Fruit fly (Drosophila melanogaster) whole organism, embryonic: ENCODE data around the gene bon.

ENCODE experiments used
- Blimp-1 ChIP-seq: fragments of 200-800 bp; sonication (Bioruptor generic); optimal IDR thresholded peaks from 3 replicates; lab custom pipeline; 2018; ENCODE audit warnings: missing biosample characterization, missing genetic modification characterization, mild to moderate bottlenecking, moderate library complexity, missing genetic modification reagents
- CG10147 ChIP-seq: fragments of 200-800 bp; sonication (Bioruptor generic); optimal IDR thresholded peaks from 2 replicates; lab custom pipeline; 2019; ENCODE audit warnings: missing biosample characterization, mild to moderate bottlenecking, missing genetic modification characterization, moderate library complexity
- CG10209 ChIP-seq: fragments of 200-800 bp; sonication (Bioruptor generic); optimal IDR thresholded peaks from 3 replicates; lab custom pipeline; 2017; ENCODE audit warnings: missing biosample characterization, mild to moderate bottlenecking, missing genetic modification characterization, missing genetic modification reagents
- CG1024 ChIP-seq: fragments of 200-800 bp; sonication (Bioruptor generic); IDR thresholded peaks from 2 replicates; pipeline ENCODE4 v1.3.6; 2022; ENCODE audit warnings: missing biosample characterization, missing genetic modification characterization
- CG10267 ChIP-seq: fragments of 200-800 bp; sonication (Bioruptor generic); optimal IDR thresholded peaks from 2 replicates; lab custom pipeline; 2018; ENCODE audit warnings: missing biosample characterization, mild to moderate bottlenecking, missing genetic modification characterization, moderate library complexity
- CG10654 ChIP-seq: fragments of 200-800 bp; sonication (Bioruptor generic); optimal IDR thresholded peaks from 2 replicates; lab custom pipeline; 2016; ENCODE audit warnings: missing biosample characterization, missing genetic modification characterization
- CG11085 ChIP-seq: fragments of 200-800 bp; sonication (Bioruptor generic); IDR thresholded peaks from 2 replicates; pipeline ENCODE4 v1.3.6; 2022; ENCODE audit warnings: missing biosample characterization, missing genetic modification characterization
- CG12104 ChIP-seq: fragments of 200-800 bp; sonication (Bioruptor generic); optimal IDR thresholded peaks from 3 replicates; lab custom pipeline; 2016; ENCODE audit warnings: missing biosample characterization, missing genetic modification characterization
- CG12769 ChIP-seq: fragments of 200-800 bp; sonication (Bioruptor generic); optimal IDR thresholded peaks from 2 replicates; lab custom pipeline; 2019; ENCODE audit warnings: missing biosample characterization, mild to moderate bottlenecking, missing genetic modification characterization, moderate library complexity
- CG13424 ChIP-seq: fragments of 200-800 bp; sonication (Bioruptor generic); optimal IDR thresholded peaks from 2 replicates; lab custom pipeline; 2019; ENCODE audit warnings: missing biosample characterization, mild to moderate bottlenecking, missing genetic modification characterization, moderate library complexity
- CG13894 ChIP-seq: fragments of 200-800 bp; sonication (Bioruptor generic); optimal IDR thresholded peaks from 3 replicates; lab custom pipeline; 2018; ENCODE audit warnings: missing biosample characterization, mild to moderate bottlenecking, missing genetic modification characterization, moderate library complexity
- CG17612 ChIP-seq: fragments of 200-800 bp; sonication (Bioruptor generic); IDR thresholded peaks from 2 replicates; pipeline ENCODE4 v1.3.6; 2022; ENCODE audit warnings: missing biosample characterization, missing genetic modification characterization
- CG2678 ChIP-seq: fragments of 200-800 bp; sonication (Bioruptor generic); optimal IDR thresholded peaks from 3 replicates; lab custom pipeline; 2019; ENCODE audit warnings: missing biosample characterization, mild to moderate bottlenecking, missing genetic modification characterization, moderate library complexity
- CG30403 ChIP-seq: fragments of 200-800 bp; sonication (Bioruptor generic); optimal IDR thresholded peaks from 3 replicates; lab custom pipeline; 2016; ENCODE audit warnings: missing biosample characterization, missing genetic modification characterization
- CG30431 ChIP-seq: fragments of 200-800 bp; sonication (Bioruptor generic); optimal IDR thresholded peaks from 2 replicates; lab custom pipeline; 2017; ENCODE audit warnings: missing biosample characterization, missing genetic modification characterization
- CG3407 ChIP-seq: fragments of 200-800 bp; sonication (Bioruptor generic); optimal IDR thresholded peaks from 2 replicates; lab custom pipeline; 2018; ENCODE audit warnings: missing biosample characterization, mild to moderate bottlenecking, missing genetic modification characterization
- CoRest ChIP-seq: fragments of 200-800 bp; sonication (Bioruptor generic); optimal IDR thresholded peaks from 3 replicates; lab custom pipeline; 2018; ENCODE audit warnings: missing biosample characterization, mild to moderate bottlenecking, missing genetic modification characterization, moderate library complexity
- D ChIP-seq, 2 experiments: fragments of 200-800 bp in 1 of 2; fragments of >200 bp in 1 of 2; sonication (Bioruptor generic) in 1 of 2; optimal IDR thresholded peaks; 2 replicates in 1 of 2; 3 replicates in 1 of 2; lab custom pipeline; 2017; ENCODE audit warnings: mild to moderate bottlenecking in 1 of 2, missing biosample characterization in 1 of 2, missing genetic modification characterization in 1 of 2, missing genetic modification reagents in 1 of 2
- ERR ChIP-seq: fragments of 200-800 bp; sonication (Bioruptor generic); optimal IDR thresholded peaks from 2 replicates; lab custom pipeline; 2016; ENCODE audit warnings: missing biosample characterization, missing genetic modification characterization
- Ets65A ChIP-seq: fragments of 200-800 bp; sonication (Bioruptor generic); peaks from one replicate; lab custom pipeline; 2016; ENCODE audit warnings: missing biosample characterization, missing genetic modification characterization
- Hmr ChIP-seq: fragments of 200-800 bp; sonication (Bioruptor generic); optimal IDR thresholded peaks from 3 replicates; lab custom pipeline; 2017; ENCODE audit warnings: mild to moderate bottlenecking, missing biosample characterization, missing genetic modification reagents, missing genetic modification characterization
- Hr51 ChIP-seq, 2 experiments: fragments of 200-800 bp; sonication (Bioruptor generic); optimal IDR thresholded peaks; 2 replicates in 1 of 2; 3 replicates in 1 of 2; lab custom pipeline; 2016 to 2018; ENCODE audit warnings: missing biosample characterization in 2 of 2, missing genetic modification characterization in 2 of 2, mild to moderate bottlenecking in 1 of 2, moderate library complexity in 1 of 2
- Hr78 ChIP-seq, 2 experiments: fragments of 200-800 bp in 1 of 2; fragments of >200 bp in 1 of 2; sonication (Bioruptor generic) in 1 of 2; optimal IDR thresholded peaks; 2 replicates each; lab custom pipeline; 2017 to 2019; ENCODE audit warnings: missing biosample characterization in 2 of 2, missing genetic modification characterization in 2 of 2, mild to moderate bottlenecking in 1 of 2, moderate library complexity in 1 of 2
- Med ChIP-seq: fragments of 200-800 bp; sonication (Bioruptor generic); peaks from one replicate; lab custom pipeline; 2016; ENCODE audit warnings: missing biosample characterization, missing genetic modification characterization, mild to moderate bottlenecking, inconsistent platforms, moderate library complexity
- Neu2 ChIP-seq: fragments of 200-800 bp; sonication (Bioruptor generic); optimal IDR thresholded peaks from 3 replicates; lab custom pipeline; 2016; ENCODE audit warnings: missing biosample characterization, missing genetic modification characterization, borderline replicate concordance
- Ravus ChIP-seq: fragments of 200-800 bp; sonication (Bioruptor generic); IDR thresholded peaks from 2 replicates; pipeline ENCODE4 v1.3.6; 2022; ENCODE audit warnings: missing biosample characterization, missing genetic modification characterization
- Side ChIP-seq: fragments of 200-800 bp; sonication (Bioruptor generic); optimal IDR thresholded peaks from 2 replicates; lab custom pipeline; 2016; ENCODE audit warnings: missing biosample characterization, missing genetic modification characterization
- Trl ChIP-seq, 3 experiments: fragments of >200 bp in 2 of 3; fragments of 200-800 bp in 1 of 3; sonication (Bioruptor generic) in 1 of 3; optimal IDR thresholded peaks; 2 replicates in 1 of 3; 3 replicates in 2 of 3; lab custom pipeline; 2016 to 2017; ENCODE audit warnings: missing biosample characterization in 1 of 3, missing genetic modification characterization in 1 of 3
- Xrp1 ChIP-seq: fragments of 200-800 bp; sonication (Bioruptor generic); IDR thresholded peaks from 2 replicates; pipeline ENCODE4 v1.3.6; 2022; ENCODE audit warnings: missing biosample characterization, missing genetic modification characterization
- chinmo ChIP-seq: fragments of 200-800 bp; sonication (Bioruptor generic); IDR thresholded peaks from 4 replicates; pipeline ENCODE4 v1.3.6; 2022; ENCODE audit warnings: missing biosample characterization, missing genetic modification characterization; ENCODE audit not compliant: partially characterized antibody
- croc ChIP-seq: fragments of 200-800 bp; sonication (Bioruptor generic); conservative IDR thresholded peaks from 3 replicates; pipeline ENCODE4 v1.3.6; 2022; ENCODE audit warnings: missing biosample characterization, missing genetic modification characterization
- crol ChIP-seq: fragments of 200-800 bp; sonication (Bioruptor generic); IDR thresholded peaks from 2 replicates; pipeline ENCODE4 v1.3.6; 2022; ENCODE audit warnings: missing biosample characterization, missing genetic modification characterization
- dati ChIP-seq: fragments of 200-800 bp; sonication (Bioruptor generic); IDR thresholded peaks from 2 replicates; pipeline ENCODE4 v1.3.6; 2022; ENCODE audit warnings: missing biosample characterization, missing genetic modification characterization
- gce ChIP-seq: fragments of 200-800 bp; sonication (Bioruptor generic); IDR thresholded peaks from 3 replicates; pipeline ENCODE4 v1.3.6; 2022; ENCODE audit warnings: missing biosample characterization, missing genetic modification characterization
- hkb ChIP-seq, 2 experiments: fragments of 200-800 bp in 1 of 2; fragments of >200 bp in 1 of 2; sonication (Bioruptor generic) in 1 of 2; IDR thresholded peaks in 1 of 2; optimal IDR thresholded peaks in 1 of 2; 2 replicates each; pipeline versions ENCODE4 v1.3.6 to Lab custom; 2017 to 2022; ENCODE audit warnings: missing biosample characterization in 1 of 2, missing genetic modification characterization in 1 of 2
- mirr ChIP-seq: fragments of 200-800 bp; sonication (Bioruptor generic); optimal IDR thresholded peaks from 3 replicates; lab custom pipeline; 2018; ENCODE audit warnings: missing biosample characterization, mild to moderate bottlenecking, missing genetic modification characterization
- oc ChIP-seq: fragments of 200-800 bp; sonication (Bioruptor generic); optimal IDR thresholded peaks from 2 replicates; lab custom pipeline; 2018; ENCODE audit warnings: missing biosample characterization, mild to moderate bottlenecking, missing genetic modification characterization, moderate library complexity
- psq ChIP-seq: fragments of 200-800 bp; sonication (Bioruptor generic); optimal IDR thresholded peaks from 2 replicates; lab custom pipeline; 2017; ENCODE audit warnings: missing biosample characterization, missing genetic modification characterization
- sd ChIP-seq: fragments of 200-800 bp; sonication (Bioruptor generic); optimal IDR thresholded peaks from 3 replicates; lab custom pipeline; 2018; ENCODE audit warnings: missing biosample characterization, mild to moderate bottlenecking, missing genetic modification characterization, moderate library complexity
- sens ChIP-seq: fragments of 200-800 bp; sonication (Bioruptor generic); peaks from one replicate; lab custom pipeline; 2016; ENCODE audit warnings: missing biosample characterization, missing genetic modification characterization
- sima ChIP-seq: fragments of 200-800 bp; sonication (Bioruptor generic); optimal IDR thresholded peaks from 2 replicates; lab custom pipeline; 2016; ENCODE audit warnings: missing biosample characterization, missing genetic modification characterization
- ssp ChIP-seq: fragments of 200-800 bp; sonication (Bioruptor generic); IDR thresholded peaks from 2 replicates; pipeline ENCODE4 v1.3.6; 2022; ENCODE audit warnings: missing biosample characterization, missing genetic modification characterization
- toy ChIP-seq: fragments of 200-800 bp; sonication (Bioruptor generic); IDR thresholded peaks from 2 replicates; pipeline ENCODE4 v1.3.6; 2022; ENCODE audit warnings: missing biosample characterization, missing genetic modification characterization
- twi ChIP-seq: fragments of 200-800 bp; optimal IDR thresholded peaks from 2 replicates; lab custom pipeline; 2019; ENCODE audit warnings: missing biosample characterization, mild to moderate bottlenecking, missing genetic modification characterization, moderate library complexity
- zen ChIP-seq: fragments of 200-800 bp; sonication (Bioruptor generic); optimal IDR thresholded peaks from 3 replicates; lab custom pipeline; 2018; ENCODE audit warnings: missing biosample characterization, mild to moderate bottlenecking, missing genetic modification characterization, moderate library complexity

bon gene

dm6 chr3R:20565546-20565948 is 27.4 kb upstream of the bon start (continued):
- TF ChIP-seq Trl (optimal IDR thresholded peaks at IDR 0.05; lab: Kevin White, UChicago) (peak; percentile 44 to 53), Trl (GFP tag; optimal IDR thresholded peaks at IDR 0.05; lab: Kevin White, UChicago) (no peak)

- TF ChIP-seq oc (peak; percentile 4), CG12104 (GFP tag; lab: Kevin White, UChicago) (no peak), Ets65A (GFP tag; lab: Kevin White, UChicago) (peak; percentile 8), Med (peak; percentile 38), sima (GFP tag; lab: Kevin White, UChicago) (no peak), CG13894 (peak; percentile 86), CG3407 (GFP tag; lab: Kevin White, UChicago) (no peak), Hr78 (GFP tag; optimal IDR thresholded peaks at IDR 0.05; lab: Kevin White, UChicago) (peak in 1 of 2 experiments; percentile 28), croc (no peak), Ravus (GFP tag; lab: Robert Waterston, UW) (no peak), toy (GFP tag; lab: Robert Waterston, UW) (no peak), hkb (optimal IDR thresholded peaks at IDR 0.05; lab: Kevin White, UChicago) (no peak), hkb (GFP tag; IDR thresholded peaks at IDR 0.05; lab: Robert Waterston, UW) (no peak), gce (GFP tag; lab: Robert Waterston, UW) (no peak), psq (no peak), CG30431 (GFP tag; lab: Kevin White, UChicago) (no peak), sens (peak; percentile 37), CG11085 (no peak), CG12769 (peak; percentile 23), Hmr (GFP tag; lab: Kevin White, UChicago) (no peak), Blimp-1 (GFP tag; lab: Kevin White, UChicago) (peak; percentile 10), dati (GFP tag; lab: Robert Waterston, UW) (no peak), zen (tag; lab: Kevin White, UChicago) (peak; percentile 39), chinmo (GFP tag; lab: Robert Waterston, UW) (0 out of 4 replicates have a peak, but pooled peaks have one; percentile 52), twi (tag; lab: Kevin White, UChicago) (peak; percentile 41), crol (GFP tag; lab: Robert Waterston, UW) (peak; percentile 62), mirr (no peak)
These were observed 25.3 kb upstream of the bon start for dm6 chr3R:20567507-20568222.

- TF ChIP-seq CG17612 (GFP tag; lab: Robert Waterston, UW) (no peak), CG10209 (GFP tag; lab: Kevin White, UChicago) (peak; percentile 7), CG10147 (GFP tag; lab: Kevin White, UChicago) (peak; percentile 22), ssp (no peak), ERR (no peak), sens (peak; percentile 76), Xrp1 (peak; percentile 31; the same call in 1 of the 2 replicates), CG1024 (GFP tag; lab: Robert Waterston, UW) (no peak), Hr51 (GFP tag; optimal IDR thresholded peaks at IDR 0.05; lab: Kevin White, UChicago) (peak in 1 of 2 experiments; percentile 54), CG2678 (tag; lab: Kevin White, UChicago) (peak; percentile 17), CG30403 (peak; percentile 25), D (optimal IDR thresholded peaks at IDR 0.05; lab: Kevin White, UChicago) (no peak), D (GFP tag; optimal IDR thresholded peaks at IDR 0.05; lab: Kevin White, UChicago) (no peak), CG12104 (GFP tag; lab: Kevin White, UChicago) (no peak), CG10267 (peak; percentile 9), sd (tag; lab: Kevin White, UChicago) (peak; percentile 39), Med (peak; percentile 42), twi (tag; lab: Kevin White, UChicago) (peak; percentile 16), Side (GFP tag; lab: Kevin White, UChicago) (no peak), CG10654 (GFP tag; lab: Kevin White, UChicago) (no peak), Neu2 (no peak), CG13424 (tag; lab: Kevin White, UChicago) (peak; percentile 11), CoRest (peak; percentile 59)
These were observed 19.6 kb upstream of the bon start for dm6 chr3R:20573326-20573725.
